Fruit fly (Drosophila melanogaster) whole organism, wandering third instar larva: ENCODE results near the gene RpS29.

Source experiments
- Dif ChIP-seq: fragments of 200-275, 200-300 bp; sonication (Bioruptor generic); optimal IDR thresholded peaks from 2 replicates; lab custom pipeline; 2018; ENCODE audit warnings: missing biosample characterization, missing genetic modification characterization; ENCODE audit not compliant: partially characterized antibody
- Myc ChIP-seq: fragments of >200 bp; optimal IDR thresholded peaks from 2 replicates; lab custom pipeline; 2017
- Rel ChIP-seq, 2 experiments: fragments of 200-800 bp; sonication (Bioruptor generic) in 1 of 2; optimal IDR thresholded peaks; 2 replicates in 1 of 2; 3 replicates in 1 of 2; lab custom pipeline; 2016 to 2019; ENCODE audit warnings: mild to moderate bottlenecking in 2 of 2, missing biosample characterization in 2 of 2, missing genetic modification characterization in 2 of 2, moderate library complexity in 1 of 2
- Sp1 ChIP-seq: fragments of 200-800 bp; sonication (Bioruptor generic); optimal IDR thresholded peaks from 3 replicates; lab custom pipeline; 2019; ENCODE audit warnings: missing biosample characterization, mild to moderate bottlenecking, missing genetic modification characterization, moderate library complexity
- h ChIP-seq: fragments of 200-800 bp; sonication (Bioruptor generic); optimal IDR thresholded peaks from 3 replicates; lab custom pipeline; 2016; ENCODE audit warnings: missing biosample characterization, mild to moderate bottlenecking, missing genetic modification characterization
- pan ChIP-seq: fragments of >200 bp; optimal IDR thresholded peaks from 2 replicates; lab custom pipeline; 2017
- usp ChIP-seq: fragments of >200 bp; optimal IDR thresholded peaks from 2 replicates; lab custom pipeline; 2017; ENCODE audit warnings: missing biosample characterization, missing genetic modification characterization

dm6 chr3R:9767620-9768592 is 9.9 kb upstream of the RpS29 start, which contains the start of gene Naa80:
- TF ChIP-seq Sp1 (GFP tag; lab: Kevin White, UChicago) (peak; percentile 50), pan (lab: Kevin White, UChicago) (no peak), usp (GFP tag; lab: Kevin White, UChicago) (no peak), h (GFP tag; lab: Kevin White, UChicago) (peak; percentile 84), Myc (lab: Kevin White, UChicago) (peak; percentile 3), Rel (GFP tag; optimal IDR thresholded peaks at IDR 0.05; lab: Kevin White, UChicago) (no peak), Rel (tag; optimal IDR thresholded peaks at IDR 0.05; lab: Kevin White, UChicago) (peak; percentile 77), Dif (peak; percentile 42)
